Worm (Caenorhabditis elegans) whole organism, young adult: Measurements from ENCODE around the gene tag-77.

Experiments used
- B0336.3 ChIP-seq: fragments of 200-800 bp; sonication (Bioruptor generic); IDR thresholded peaks from 2 replicates; pipeline ENCODE4 v1.3.6; 2022; ENCODE audit warnings: missing genetic modification characterization, missing compliant biosample characterization
- C06A6.2 ChIP-seq: fragments of 200-800 bp; sonication (Bioruptor generic); conservative IDR thresholded peaks from 2 replicates; pipeline ENCODE4 v1.3.6; 2022; ENCODE audit warnings: missing genetic modification characterization, missing compliant biosample characterization
- D2030.7 ChIP-seq: fragments of 200-800 bp; sonication (Bioruptor generic); IDR thresholded peaks from 2 replicates; pipeline ENCODE4 v1.3.6; 2022; ENCODE audit warnings: missing genetic modification reagents, missing genetic modification characterization, missing compliant biosample characterization
- F55B11.4 ChIP-seq: sonication (generic microtip); optimal IDR thresholded peaks from 2 replicates; lab custom pipeline; 2016; ENCODE audit warnings: missing compliant biosample characterization, missing genetic modification characterization, borderline replicate concordance; ENCODE audit not compliant: insufficient read depth
- F57C9.4 ChIP-seq: sonication (generic microtip); optimal IDR thresholded peaks from 2 replicates; lab custom pipeline; 2017; ENCODE audit warnings: mild to moderate bottlenecking, missing genetic modification characterization, missing compliant biosample characterization
- K12H6.12 ChIP-seq: fragments of 200-800 bp; sonication (Bioruptor generic); optimal IDR thresholded peaks from 2 replicates; lab custom pipeline; 2018; ENCODE audit warnings: mild to moderate bottlenecking, missing genetic modification characterization, missing compliant biosample characterization
- akir-1 ChIP-seq: fragments of 200-800 bp; sonication (Bioruptor generic); optimal IDR thresholded peaks from 2 replicates; lab custom pipeline; 2018; ENCODE audit warnings: mild to moderate bottlenecking, missing genetic modification characterization, moderate library complexity, missing compliant biosample characterization
- atf-7 ChIP-seq: sonication (generic microtip); optimal IDR thresholded peaks from 2 replicates; lab custom pipeline; 2017; ENCODE audit warnings: mild to moderate bottlenecking, missing genetic modification characterization, missing compliant biosample characterization
- attf-5 ChIP-seq: fragments of 200-800 bp; sonication (Bioruptor generic); optimal IDR thresholded peaks from 2 replicates; lab custom pipeline; 2018; ENCODE audit warnings: mild to moderate bottlenecking, missing genetic modification characterization, missing compliant biosample characterization
- cebp-1 ChIP-seq, 2 experiments: fragments of 200-800 bp in 1 of 2; sonication (Bioruptor generic) in 1 of 2; sonication (generic microtip) in 1 of 2; IDR thresholded peaks in 1 of 2; optimal IDR thresholded peaks in 1 of 2; 2 replicates each; pipeline versions ENCODE4 v1.3.6 to Lab custom; 2017 to 2022; ENCODE audit warnings: missing compliant biosample characterization in 2 of 2, missing genetic modification characterization in 2 of 2, mild to moderate bottlenecking in 1 of 2, missing genetic modification reagents in 1 of 2, moderate library complexity in 1 of 2
- ceh-27 ChIP-seq: fragments of 200-800 bp; sonication (Bioruptor generic); optimal IDR thresholded peaks from 2 replicates; lab custom pipeline; 2018; ENCODE audit warnings: mild to moderate bottlenecking, missing genetic modification characterization, moderate library complexity, missing compliant biosample characterization
- chd-7 ChIP-seq: sonication (generic microtip); optimal IDR thresholded peaks from 2 replicates; lab custom pipeline; 2016; ENCODE audit warnings: mild to moderate bottlenecking, missing genetic modification characterization, moderate library complexity, missing compliant biosample characterization
- dox-1 ChIP-seq: fragments of 200-800 bp; sonication (Bioruptor generic); IDR thresholded peaks from 2 replicates; pipeline ENCODE4 v1.3.6; 2022; ENCODE audit warnings: missing genetic modification reagents, missing genetic modification characterization, missing compliant biosample characterization
- egl-44 ChIP-seq: fragments of 200-800 bp; sonication (Bioruptor generic); IDR thresholded peaks from 2 replicates; pipeline ENCODE4 v1.3.6; 2022; ENCODE audit warnings: missing genetic modification reagents, missing genetic modification characterization, missing compliant biosample characterization
- hlh-12 ChIP-seq: sonication (generic microtip); optimal IDR thresholded peaks from 2 replicates; lab custom pipeline; 2016; ENCODE audit warnings: missing genetic modification characterization, missing compliant biosample characterization
- hlh-26 ChIP-seq: fragments of 200-800 bp; sonication (Bioruptor generic); conservative IDR thresholded peaks from 2 replicates; pipeline ENCODE4 v1.3.6; 2022; ENCODE audit warnings: missing genetic modification reagents, missing genetic modification characterization, missing compliant biosample characterization
- hrde-1 ChIP-seq: sonication (generic microtip); optimal IDR thresholded peaks from 2 replicates; lab custom pipeline; 2016; ENCODE audit warnings: missing genetic modification characterization, mild to moderate bottlenecking, missing compliant biosample characterization, moderate library complexity, missing genotype, missing genetic modification reagents, borderline replicate concordance
- let-526 ChIP-seq: fragments of 200-800 bp; sonication (Bioruptor generic); IDR thresholded peaks from 2 replicates; pipeline ENCODE4 v1.3.6; 2022; ENCODE audit warnings: missing genetic modification reagents, missing genetic modification characterization, missing compliant biosample characterization
- let-607 ChIP-seq, 2 experiments: fragments of 200-800 bp in 1 of 2; sonication (Bioruptor generic) in 1 of 2; sonication (generic microtip) in 1 of 2; optimal IDR thresholded peaks; 2 replicates each; lab custom pipeline; 2016 to 2018; ENCODE audit warnings: mild to moderate bottlenecking in 2 of 2, missing compliant biosample characterization in 2 of 2, missing genetic modification characterization in 2 of 2, moderate library complexity in 2 of 2, missing genotype in 1 of 2
- lin-40 ChIP-seq: sonication (generic microtip); optimal IDR thresholded peaks from 2 replicates; lab custom pipeline; 2016; ENCODE audit warnings: missing genetic modification characterization, mild to moderate bottlenecking, missing compliant biosample characterization, missing genotype, missing genetic modification reagents
- lin-54 ChIP-seq: fragments of 200-800 bp; sonication (Bioruptor generic); optimal IDR thresholded peaks from 2 replicates; lab custom pipeline; 2018; ENCODE audit warnings: mild to moderate bottlenecking, missing genetic modification characterization, missing compliant biosample characterization
- lir-1 ChIP-seq: fragments of 200-800 bp; sonication (Bioruptor generic); conservative IDR thresholded peaks from 2 replicates; pipeline ENCODE4 v1.3.6; 2022; ENCODE audit warnings: missing genetic modification reagents, missing genetic modification characterization, missing compliant biosample characterization
- madf-10 ChIP-seq: sonication (generic microtip); optimal IDR thresholded peaks from 2 replicates; lab custom pipeline; 2016; ENCODE audit warnings: mild to moderate bottlenecking, missing genetic modification characterization, missing compliant biosample characterization
- madf-3 ChIP-seq: fragments of 200-800 bp; sonication (Bioruptor generic); IDR thresholded peaks from 2 replicates; pipeline ENCODE4 v1.3.6; 2022; ENCODE audit warnings: missing genetic modification reagents, missing genetic modification characterization, missing compliant biosample characterization
- nfya-1 ChIP-seq: sonication (generic microtip); optimal IDR thresholded peaks from 2 replicates; lab custom pipeline; 2017; ENCODE audit warnings: antibody characterized with exemption, missing compliant biosample characterization, missing genetic modification characterization, borderline replicate concordance; ENCODE audit not compliant: insufficient read depth
- nfyb-1 ChIP-seq: fragments of 200-800 bp; sonication (Bioruptor generic); IDR thresholded peaks from 2 replicates; pipeline ENCODE4 v1.3.6; 2022; ENCODE audit warnings: missing genetic modification reagents, missing genetic modification characterization, missing compliant biosample characterization
- nhr-80 ChIP-seq: sonication (generic microtip); optimal IDR thresholded peaks from 2 replicates; lab custom pipeline; 2016; ENCODE audit warnings: missing genetic modification characterization, missing compliant biosample characterization
- nhr-90 ChIP-seq: sonication (generic microtip); optimal IDR thresholded peaks from 2 replicates; lab custom pipeline; 2016; ENCODE audit warnings: missing genotype, mild to moderate bottlenecking, missing genetic modification characterization, missing compliant biosample characterization
- rcor-1 ChIP-seq: fragments of 200-800 bp; sonication (Bioruptor generic); IDR thresholded peaks from 2 replicates; pipeline ENCODE4 v1.3.6; 2022; ENCODE audit warnings: missing genetic modification reagents, missing genetic modification characterization, missing compliant biosample characterization
- rpc-1 ChIP-seq, 2 experiments: fragments of 150-350 bp in 1 of 2; sonication (generic microtip) in 1 of 2; optimal IDR thresholded peaks; 2 replicates each; lab custom pipeline; 2014 to 2018; ENCODE audit warnings: missing biosample characterization in 1 of 2, missing genetic modification characterization in 1 of 2, missing genetic modification reagents in 1 of 2, missing genotype in 1 of 2
- sea-2 ChIP-seq: fragments of 200-800 bp; sonication (Bioruptor generic); IDR thresholded peaks from 2 replicates; pipeline ENCODE4 v1.3.6; 2022; ENCODE audit warnings: missing genetic modification characterization, missing compliant biosample characterization
- snpc-4 ChIP-seq, 5 experiments: fragments of 150-350 bp in 1 of 5; sonication (generic microtip) in 4 of 5; optimal IDR thresholded peaks; 2 replicates each; lab custom pipeline; 2014 to 2018; ENCODE audit warnings: missing genetic modification characterization in 5 of 5, missing biosample characterization in 3 of 5, antibody characterized with exemption in 2 of 5, mild to moderate bottlenecking in 2 of 5, missing compliant biosample characterization in 2 of 5, missing genotype in 2 of 5, moderate library complexity in 2 of 5, missing genetic modification reagents in 1 of 5
- somi-1 ChIP-seq: fragments of 200-800 bp; sonication (Bioruptor generic); optimal IDR thresholded peaks from 2 replicates; lab custom pipeline; 2018; ENCODE audit warnings: mild to moderate bottlenecking, missing genetic modification characterization, missing compliant biosample characterization
- tbp1 ChIP-seq: fragments of 200-800 bp; sonication (Bioruptor generic); optimal IDR thresholded peaks from 2 replicates; lab custom pipeline; 2018; ENCODE audit warnings: mild to moderate bottlenecking, missing genetic modification characterization, missing compliant biosample characterization
- tbx-9 ChIP-seq: sonication (generic microtip); optimal IDR thresholded peaks from 2 replicates; lab custom pipeline; 2016; ENCODE audit warnings: borderline replicate concordance, missing genetic modification characterization, inconsistent platforms, missing compliant biosample characterization
- unc-62 ChIP-seq: fragments of 150-350 bp; optimal IDR thresholded peaks from 2 replicates; lab custom pipeline; 2014; ENCODE audit warnings: missing biosample characterization, missing genetic modification reagents, missing genetic modification characterization
- ztf-22 ChIP-seq: fragments of 200-800 bp; sonication (Bioruptor generic); optimal IDR thresholded peaks from 2 replicates; lab custom pipeline; 2018; ENCODE audit warnings: mild to moderate bottlenecking, missing genetic modification characterization, moderate library complexity, missing compliant biosample characterization
- ztf-28 ChIP-seq: fragments of 200-800 bp; sonication (Bioruptor generic); IDR thresholded peaks from 2 replicates; pipeline ENCODE4 v1.3.6; 2022; ENCODE audit warnings: missing genetic modification reagents, missing genetic modification characterization, missing compliant biosample characterization

Gene tag-77

DNA sequence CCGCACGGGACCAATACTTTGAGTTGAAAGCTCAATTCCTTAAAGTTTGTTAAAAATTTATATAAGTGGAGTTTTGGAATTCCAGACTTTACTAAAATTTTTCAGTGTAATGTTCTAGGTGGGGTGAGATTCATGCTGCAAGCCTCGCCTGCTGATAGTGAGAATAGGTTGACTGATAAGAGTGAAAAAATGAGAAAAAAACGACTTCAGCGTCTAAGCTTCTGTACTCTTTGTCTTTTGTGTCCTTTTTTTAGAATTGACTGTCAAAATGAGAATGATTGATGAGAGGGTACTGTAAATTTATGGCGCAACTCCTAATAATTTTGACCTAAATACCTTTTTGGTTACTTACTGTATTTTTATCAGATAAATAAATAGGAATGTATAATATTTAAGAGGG lies 23.8 kb upstream of the tag-77 start:
- TF ChIP-seq D2030.7 (no peak), rpc-1 (optimal IDR thresholded peaks at IDR 0.05; lab: Kevin White, UChicago) (no peak), rpc-1 (tag; optimal IDR thresholded peaks at IDR 0.05; lab: Kevin White, UChicago) (no peak), nhr-80 (peak; percentile 54), nfya-1 (no peak)

DNA sequence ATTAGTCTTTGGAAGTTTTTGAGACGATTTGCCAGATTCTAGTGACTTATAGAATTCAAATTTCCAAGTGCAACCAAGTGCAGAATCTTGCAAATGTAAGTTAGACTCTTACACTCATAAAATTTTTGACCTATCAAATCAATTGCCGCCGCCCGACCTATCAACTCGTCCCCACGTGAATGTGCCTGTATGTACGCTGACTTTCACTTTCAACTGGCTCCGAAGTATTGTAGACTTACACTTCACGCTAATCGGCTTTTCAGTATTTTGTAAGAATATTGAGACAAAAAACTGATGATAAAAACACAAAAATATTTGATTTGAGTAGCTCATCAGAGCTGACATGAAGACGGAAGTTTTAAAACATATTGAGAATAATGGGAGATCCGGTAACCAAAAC lies 22.4 kb upstream of the tag-77 start:
- TF ChIP-seq nhr-80 (peak; percentile 62), nfyb-1 (GFP tag; lab: Robert Waterston, UW) (0 out of 2 replicates have a peak, but pooled peaks have one; percentile 14), tbp1 (GFP tag; lab: Kevin White, UChicago) (peak; percentile 13), C06A6.2 (GFP tag; lab: Robert Waterston, UW) (no peak)

DNA sequence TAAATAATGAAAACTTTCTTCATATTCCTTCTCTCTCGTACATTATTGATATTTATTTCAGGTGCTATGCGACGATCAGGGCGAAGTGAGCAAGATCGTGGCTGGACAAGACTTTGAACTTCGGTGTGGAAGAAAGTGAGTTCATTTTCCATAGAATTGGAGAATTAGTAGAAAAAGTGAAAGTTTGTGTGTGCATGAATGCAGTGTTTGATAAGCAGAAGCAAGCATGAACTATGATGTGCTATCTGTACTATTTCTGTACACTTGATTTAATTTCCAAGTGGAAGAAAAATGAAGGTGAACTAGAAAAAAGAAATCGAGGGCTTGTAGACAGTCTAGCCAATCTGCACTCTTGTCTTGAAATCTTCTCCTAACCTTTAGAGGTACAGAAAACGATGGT lies 21.7 kb upstream of the tag-77 start:
- TF ChIP-seq let-526 (GFP tag; lab: Robert Waterston, UW) (no peak), hlh-12 (tag; lab: Kevin White, UChicago) (no peak), atf-7 (tag; lab: Kevin White, UChicago) (peak; percentile 40), lin-54 (no peak), hlh-26 (GFP tag; lab: Robert Waterston, UW) (no peak), let-607 (tag; optimal IDR thresholded peaks at IDR 0.05; lab: Kevin White, UChicago) (peak in 1 of 2 experiments; percentile 7), sea-2 (GFP tag; lab: Robert Waterston, UW) (no peak), rcor-1 (GFP tag; lab: Robert Waterston, UW) (no peak), nhr-80 (peak; percentile 78), dox-1 (GFP tag; lab: Robert Waterston, UW) (0 out of 2 replicates have a peak, but pooled peaks have one; percentile 24), egl-44 (GFP tag; lab: Robert Waterston, UW) (no peak), D2030.7 (no peak)
- TF ChIP-seq, all 124 proteins: peak for 4

DNA sequence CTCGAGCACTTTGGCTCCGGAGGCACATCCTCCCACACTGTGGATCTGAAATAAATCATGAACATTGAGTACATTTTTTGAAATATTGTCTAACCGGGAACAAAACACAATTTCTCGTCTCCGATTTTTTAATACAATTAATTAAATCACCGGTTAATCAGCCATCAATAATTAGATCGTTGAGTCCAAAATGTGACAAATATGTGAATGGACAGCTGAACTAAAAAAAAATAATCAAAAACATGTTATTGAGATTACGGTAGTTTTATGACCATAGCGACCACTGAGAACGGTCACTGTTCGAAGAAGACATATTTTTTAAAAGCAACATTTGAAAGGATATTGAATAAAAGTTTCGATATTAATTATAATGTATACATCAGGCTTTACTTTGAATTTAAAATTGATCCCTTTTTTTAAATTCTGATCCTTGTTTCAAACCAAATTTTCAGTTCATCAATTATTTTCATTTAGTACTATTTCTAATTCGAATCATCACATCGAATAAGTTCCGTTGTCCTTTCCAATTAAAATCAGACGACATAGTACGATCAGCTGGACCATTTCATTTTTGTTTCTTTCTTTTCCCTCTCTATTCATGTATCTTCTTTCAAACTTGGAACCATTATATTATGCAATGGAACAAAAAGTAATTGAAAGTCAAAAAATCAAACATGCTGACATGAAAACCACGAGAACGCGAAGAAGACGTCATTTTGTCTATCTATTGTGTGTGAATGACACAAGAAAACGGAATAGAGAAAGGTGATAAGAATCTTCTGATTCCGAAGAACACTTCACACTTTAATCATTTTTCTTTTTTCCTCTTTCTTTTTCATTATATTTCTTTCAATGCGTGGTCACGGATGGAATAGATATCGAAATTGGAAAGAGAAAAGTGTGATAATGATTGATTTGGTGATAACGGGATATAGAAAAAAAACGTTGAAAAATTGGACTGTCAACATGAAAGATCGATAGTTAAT lies 20.0 kb upstream of the tag-77 start:
- TF ChIP-seq tbx-9 (tag; lab: Kevin White, UChicago), result no peak
- peak; percentile 20 for TF ChIP-seq attf-5
- peak; percentile 96 for TF ChIP-seq atf-7 (tag; lab: Kevin White, UChicago)
- TF ChIP-seq madf-3 (GFP tag; lab: Robert Waterston, UW), result no peak
- TF ChIP-seq somi-1, result peak; percentile 86
- peak; percentile 4 for TF ChIP-seq nhr-90 (tag; lab: Kevin White, UChicago)
- TF ChIP-seq dox-1 (GFP tag; lab: Robert Waterston, UW), result peak; percentile 66
- TF ChIP-seq nfyb-1 (GFP tag; lab: Robert Waterston, UW), result 0 out of 2 replicates have a peak, but pooled peaks have one; percentile 36
- TF ChIP-seq madf-10 (tag; lab: Kevin White, UChicago), result peak; percentile 73
- TF ChIP-seq ceh-27 (GFP tag; lab: Kevin White, UChicago), result no peak
- TF ChIP-seq unc-62 (GFP tag; lab: Kevin White, UChicago), result peak; percentile 93
- no peak for TF ChIP-seq K12H6.12 (tag; lab: Kevin White, UChicago)
- no peak for TF ChIP-seq F57C9.4 (tag; lab: Kevin White, UChicago)
- peak; percentile 40 for TF ChIP-seq tbp1 (GFP tag; lab: Kevin White, UChicago)
- no peak for TF ChIP-seq akir-1 (GFP tag; lab: Kevin White, UChicago)
- TF ChIP-seq ztf-28 (GFP tag; lab: Robert Waterston, UW), result no peak
- TF ChIP-seq B0336.3, result peak; percentile 37; the same call in 1 of the 2 replicates
- peak; percentile 93 for TF ChIP-seq ztf-22 (GFP tag; lab: Kevin White, UChicago)
- no peak for TF ChIP-seq cebp-1 (GFP tag; IDR thresholded peaks at IDR 0.05; lab: Robert Waterston, UW)
- TF ChIP-seq cebp-1 (tag; optimal IDR thresholded peaks at IDR 0.05; lab: Kevin White, UChicago), result peak; percentile 62
- TF ChIP-seq snpc-4 (GFP tag; optimal IDR thresholded peaks at IDR 0.05; lab: Kevin White, UChicago), result no peak
- no peak for TF ChIP-seq snpc-4 (tag; optimal IDR thresholded peaks at IDR 0.05; lab: Kevin White, UChicago)
- TF ChIP-seq chd-7 (tag; lab: Kevin White, UChicago), result peak; percentile 70
- no peak for TF ChIP-seq F55B11.4 (tag; lab: Kevin White, UChicago)
- 0 out of 2 replicates have a peak, but pooled peaks have one; percentile 6 for TF ChIP-seq lir-1 (GFP tag; lab: Robert Waterston, UW)
- TF ChIP-seq lin-40 (tag; lab: Kevin White, UChicago), result peak; percentile 87
- TF ChIP-seq let-607 (tag; optimal IDR thresholded peaks at IDR 0.05; lab: Kevin White, UChicago), result peak; percentile 3 to 81
- TF ChIP-seq hrde-1 (tag; lab: Kevin White, UChicago), result no peak
